Fruit fly (Drosophila melanogaster) whole organism, embryonic: ENCODE results near the gene Rilpl.

Experiments used
- Antp ChIP-seq: fragments of 200-800 bp; sonication (Bioruptor generic); optimal IDR thresholded peaks from 3 replicates; lab custom pipeline; 2016; ENCODE audit warnings: missing biosample characterization, missing genetic modification characterization
- Atf6 ChIP-seq: fragments of 200-800 bp; sonication (Bioruptor generic); IDR thresholded peaks from 2 replicates; pipeline ENCODE4 v1.3.6; 2022; ENCODE audit warnings: missing biosample characterization, missing genetic modification characterization
- B-H1 ChIP-seq: fragments of 200-800 bp; sonication (Bioruptor generic); IDR thresholded peaks from 3 replicates; pipeline ENCODE4 v1.3.6; 2022; ENCODE audit warnings: missing biosample characterization, missing genetic modification characterization
- CG10267 ChIP-seq: fragments of 200-800 bp; sonication (Bioruptor generic); optimal IDR thresholded peaks from 2 replicates; lab custom pipeline; 2018; ENCODE audit warnings: missing biosample characterization, mild to moderate bottlenecking, missing genetic modification characterization, moderate library complexity
- CG11560 ChIP-seq: fragments of 200-800 bp; sonication (Bioruptor generic); IDR thresholded peaks from 3 replicates; pipeline ENCODE4 v1.3.6; 2022; ENCODE audit warnings: missing biosample characterization, missing genetic modification characterization
- CG12071 ChIP-seq: fragments of 200-800 bp; sonication (Bioruptor generic); optimal IDR thresholded peaks from 3 replicates; lab custom pipeline; 2018; ENCODE audit warnings: missing biosample characterization, mild to moderate bottlenecking, missing genetic modification characterization
- CG13287 ChIP-seq: fragments of 200-800 bp; sonication (Bioruptor generic); IDR thresholded peaks from 2 replicates; pipeline ENCODE4 v1.3.6; 2022; ENCODE audit warnings: missing biosample characterization, missing genetic modification characterization; ENCODE audit not compliant: partially characterized antibody
- CG14860 ChIP-seq: fragments of 200-800 bp; sonication (Bioruptor generic); IDR thresholded peaks from 3 replicates; pipeline ENCODE4 v1.3.6; 2022; ENCODE audit warnings: missing biosample characterization, missing genetic modification characterization; ENCODE audit not compliant: partially characterized antibody
- CG17829 ChIP-seq: fragments of 200-800 bp; optimal IDR thresholded peaks from 2 replicates; lab custom pipeline; 2019; ENCODE audit warnings: missing biosample characterization, mild to moderate bottlenecking, missing genetic modification characterization, moderate library complexity
- CG2116 ChIP-seq: fragments of 200-800 bp; sonication (Bioruptor generic); optimal IDR thresholded peaks from 3 replicates; lab custom pipeline; 2018; ENCODE audit warnings: missing biosample characterization, mild to moderate bottlenecking, missing genetic modification characterization
- CG2875 ChIP-seq: fragments of 200-800 bp; sonication (Bioruptor generic); optimal IDR thresholded peaks from 2 replicates; lab custom pipeline; 2017; ENCODE audit warnings: missing biosample characterization, mild to moderate bottlenecking, missing genetic modification characterization, missing genetic modification reagents
- CG3163 ChIP-seq: fragments of 200-800 bp; sonication (Bioruptor generic); optimal IDR thresholded peaks from 3 replicates; lab custom pipeline; 2016; ENCODE audit warnings: missing biosample characterization, missing genetic modification characterization
- CG34224 ChIP-seq: fragments of 200-800 bp; sonication (Bioruptor generic); IDR thresholded peaks from 3 replicates; pipeline ENCODE4 v1.3.6; 2022; ENCODE audit warnings: missing biosample characterization, missing genetic modification characterization; ENCODE audit not compliant: partially characterized antibody
- CG4404 ChIP-seq: fragments of 200-800 bp; sonication (Bioruptor generic); IDR thresholded peaks from 2 replicates; pipeline ENCODE4 v1.3.6; 2022; ENCODE audit warnings: missing biosample characterization, missing genetic modification characterization
- CG6254 ChIP-seq: fragments of 200-800 bp; sonication (Bioruptor generic); optimal IDR thresholded peaks from 3 replicates; lab custom pipeline; 2017; ENCODE audit warnings: mild to moderate bottlenecking, missing biosample characterization, missing genetic modification reagents, missing genetic modification characterization
- CG6765 ChIP-seq: fragments of 200-800 bp; sonication (Bioruptor generic); optimal IDR thresholded peaks from 3 replicates; lab custom pipeline; 2017; ENCODE audit warnings: missing biosample characterization, mild to moderate bottlenecking, missing genetic modification characterization
- CG8944 ChIP-seq: fragments of 200-800 bp; sonication (Bioruptor generic); optimal IDR thresholded peaks from 3 replicates; lab custom pipeline; 2016; ENCODE audit warnings: missing biosample characterization, missing genetic modification characterization
- CG9797 ChIP-seq: fragments of 200-800 bp; sonication (Bioruptor generic); optimal IDR thresholded peaks from 3 replicates; lab custom pipeline; 2018; ENCODE audit warnings: missing biosample characterization, mild to moderate bottlenecking, missing genetic modification characterization
- CoRest ChIP-seq: fragments of 200-800 bp; sonication (Bioruptor generic); optimal IDR thresholded peaks from 3 replicates; lab custom pipeline; 2018; ENCODE audit warnings: missing biosample characterization, mild to moderate bottlenecking, missing genetic modification characterization, moderate library complexity
- Dip2 ChIP-seq: fragments of 200-800 bp; sonication (Bioruptor generic); IDR thresholded peaks from 2 replicates; pipeline ENCODE4 v1.3.6; 2022; ENCODE audit warnings: missing biosample characterization, missing genetic modification characterization
- Dll ChIP-seq: fragments of 200-800 bp; sonication (Bioruptor generic); IDR thresholded peaks from 4 replicates; pipeline ENCODE4 v1.3.6; 2022; ENCODE audit warnings: missing biosample characterization, missing genetic modification characterization; ENCODE audit not compliant: partially characterized antibody
- HLH4C ChIP-seq: fragments of 200-800 bp; sonication (Bioruptor generic); IDR thresholded peaks from 3 replicates; pipeline ENCODE4 v1.3.6; 2022; ENCODE audit warnings: missing biosample characterization, missing genetic modification characterization; ENCODE audit not compliant: partially characterized antibody
- Hmx ChIP-seq: fragments of 200-800 bp; sonication (Bioruptor generic); optimal IDR thresholded peaks from 2 replicates; lab custom pipeline; 2016; ENCODE audit warnings: missing biosample characterization, missing genetic modification characterization
- Lpt ChIP-seq: fragments of >200 bp; optimal IDR thresholded peaks from 2 replicates; lab custom pipeline; 2018; ENCODE audit warnings: missing biosample characterization, missing genetic modification characterization
- Myb ChIP-seq: fragments of 200-800 bp; sonication (Bioruptor generic); optimal IDR thresholded peaks from 2 replicates; lab custom pipeline; 2016; ENCODE audit warnings: missing biosample characterization, missing genetic modification characterization
- NC2β ChIP-seq: fragments of 200-800 bp; sonication (Bioruptor generic); optimal IDR thresholded peaks from 2 replicates; lab custom pipeline; 2016; ENCODE audit warnings: missing biosample characterization, missing genetic modification characterization
- Nf-YC ChIP-seq: fragments of 200-800 bp; optimal IDR thresholded peaks from 3 replicates; lab custom pipeline; 2019; ENCODE audit warnings: missing biosample characterization, mild to moderate bottlenecking, missing genetic modification characterization, moderate library complexity
- Opbp ChIP-seq: fragments of 200-800 bp; sonication (Bioruptor generic); IDR thresholded peaks from 3 replicates; pipeline ENCODE4 v1.3.6; 2022; ENCODE audit warnings: missing biosample characterization, missing genetic modification characterization; ENCODE audit not compliant: partially characterized antibody
- Poxn ChIP-seq: fragments of 200-800 bp; sonication (Bioruptor generic); IDR thresholded peaks from 2 replicates; pipeline ENCODE4 v1.3.6; 2022; ENCODE audit warnings: missing biosample characterization, missing genetic modification characterization
- Scr ChIP-seq: fragments of 200-800 bp; sonication (Bioruptor generic); IDR thresholded peaks from 2 replicates; pipeline ENCODE4 v1.3.6; 2022; ENCODE audit warnings: missing biosample characterization, missing genetic modification characterization; ENCODE audit not compliant: partially characterized antibody
- Sox100B ChIP-seq: fragments of 200-800 bp; sonication (Bioruptor generic); optimal IDR thresholded peaks from 3 replicates; lab custom pipeline; 2018; ENCODE audit warnings: missing biosample characterization, mild to moderate bottlenecking, missing genetic modification characterization
- Trl ChIP-seq, 3 experiments: fragments of >200 bp in 2 of 3; fragments of 200-800 bp in 1 of 3; sonication (Bioruptor generic) in 1 of 3; optimal IDR thresholded peaks; 2 replicates in 1 of 3; 3 replicates in 2 of 3; lab custom pipeline; 2016 to 2017; ENCODE audit warnings: missing biosample characterization in 1 of 3, missing genetic modification characterization in 1 of 3
- YL-1 ChIP-seq: fragments of 200-800 bp; sonication (Bioruptor generic); optimal IDR thresholded peaks from 3 replicates; lab custom pipeline; 2017; ENCODE audit warnings: missing biosample characterization, mild to moderate bottlenecking, missing genetic modification characterization
- amos ChIP-seq: fragments of 200-800 bp; sonication (Bioruptor generic); IDR thresholded peaks from 2 replicates; pipeline ENCODE4 v1.3.6; 2022; ENCODE audit warnings: missing biosample characterization, missing genetic modification characterization; ENCODE audit not compliant: partially characterized antibody
- ase ChIP-seq: fragments of 200-800 bp; sonication (Bioruptor generic); IDR thresholded peaks from 3 replicates; pipeline ENCODE4 v1.3.6; 2022; ENCODE audit warnings: missing biosample characterization, missing genetic modification characterization
- bigmax ChIP-seq: fragments of 200-800 bp; sonication (Bioruptor generic); optimal IDR thresholded peaks from 2 replicates; lab custom pipeline; 2018; ENCODE audit warnings: missing biosample characterization, mild to moderate bottlenecking, missing genetic modification characterization
- chn ChIP-seq: fragments of 200-800 bp; sonication (Bioruptor generic); optimal IDR thresholded peaks from 2 replicates; lab custom pipeline; 2016; ENCODE audit warnings: missing biosample characterization, missing genetic modification characterization
- fru ChIP-seq: fragments of >200 bp; optimal IDR thresholded peaks from 2 replicates; lab custom pipeline; 2017
- her ChIP-seq: fragments of 200-800 bp; sonication (Bioruptor generic); optimal IDR thresholded peaks from 2 replicates; lab custom pipeline; 2016; ENCODE audit warnings: missing biosample characterization, missing genetic modification characterization
- inv ChIP-seq: fragments of 200-800 bp; sonication (Bioruptor generic); IDR thresholded peaks from 2 replicates; pipeline ENCODE4 v1.3.6; 2022; ENCODE audit warnings: missing biosample characterization, missing genetic modification characterization; ENCODE audit not compliant: partially characterized antibody
- jumu ChIP-seq: fragments of 200-800 bp; sonication (Bioruptor generic); optimal IDR thresholded peaks from 3 replicates; lab custom pipeline; 2016; ENCODE audit warnings: missing biosample characterization, missing genetic modification characterization
- mam ChIP-seq: fragments of 200-800 bp; sonication (Bioruptor generic); optimal IDR thresholded peaks from 3 replicates; lab custom pipeline; 2016; ENCODE audit warnings: missing biosample characterization, missing genetic modification characterization
- nerfin-2 ChIP-seq: fragments of 200-800 bp; sonication (Bioruptor generic); IDR thresholded peaks from 2 replicates; pipeline ENCODE4 v1.3.6; 2022; ENCODE audit warnings: missing biosample characterization, missing genetic modification characterization; ENCODE audit not compliant: partially characterized antibody
- pnt ChIP-seq: fragments of 200-800 bp; sonication (Bioruptor generic); optimal IDR thresholded peaks from 3 replicates; lab custom pipeline; 2016; ENCODE audit warnings: missing biosample characterization, missing genetic modification characterization
- schlank ChIP-seq: fragments of 200-800 bp; sonication (Bioruptor generic); optimal IDR thresholded peaks from 2 replicates; lab custom pipeline; 2018; ENCODE audit warnings: missing biosample characterization, mild to moderate bottlenecking, missing genetic modification characterization
- sens ChIP-seq: fragments of 200-800 bp; sonication (Bioruptor generic); peaks from one replicate; lab custom pipeline; 2016; ENCODE audit warnings: missing biosample characterization, missing genetic modification characterization
- stwl ChIP-seq: fragments of 200-800 bp; sonication (Bioruptor generic); optimal IDR thresholded peaks from 3 replicates; lab custom pipeline; 2018; ENCODE audit warnings: missing biosample characterization, mild to moderate bottlenecking, missing genetic modification characterization, moderate library complexity
- sug ChIP-seq: fragments of 200-800 bp; optimal IDR thresholded peaks from 2 replicates; lab custom pipeline; 2019; ENCODE audit warnings: missing biosample characterization, mild to moderate bottlenecking, missing genetic modification characterization, moderate library complexity
- tll ChIP-seq, 2 experiments: fragments of 200-800 bp in 1 of 2; fragments of >200 bp in 1 of 2; sonication (Bioruptor generic) in 1 of 2; optimal IDR thresholded peaks; 2 replicates each; lab custom pipeline; 2017 to 2019; ENCODE audit warnings: missing biosample characterization in 2 of 2, missing genetic modification characterization in 2 of 2, mild to moderate bottlenecking in 1 of 2, moderate library complexity in 1 of 2
- unc-4 ChIP-seq: fragments of 200-800 bp; sonication (Bioruptor generic); IDR thresholded peaks from 2 replicates; pipeline ENCODE4 v1.3.6; 2022; ENCODE audit warnings: missing biosample characterization, missing genetic modification characterization; ENCODE audit not compliant: partially characterized antibody

The Rilpl gene

dm6 chrX:1349255-1349654 is 43.6 kb upstream of the Rilpl start, which contains the start of gene MTPAP (continued):
- TF ChIP-seq schlank (no peak), B-H1 (GFP tag; lab: Robert Waterston, UW) (no peak), chn (GFP tag; lab: Kevin White, UChicago) (no peak), CG3163 (peak; percentile 1), her (GFP tag; lab: Kevin White, UChicago) (peak; percentile 14), Atf6 (peak; percentile 29; the same call in 1 of the 2 replicates), CoRest (tag; lab: Kevin White, UChicago) (peak; percentile 46), Antp (peak; percentile 14), Poxn (GFP tag; lab: Robert Waterston, UW) (no peak), CG34224 (GFP tag; lab: Robert Waterston, UW) (peak; percentile 65; the same call in 2 of the 3 replicates), CG11560 (peak; percentile 53; the same call in 1 of the 3 replicates), Trl (optimal IDR thresholded peaks at IDR 0.05; lab: Kevin White, UChicago) (no peak), Trl (GFP tag; optimal IDR thresholded peaks at IDR 0.05; lab: Kevin White, UChicago) (peak; percentile 17), Dip2 (GFP tag; lab: Robert Waterston, UW) (no peak), HLH4C (GFP tag; lab: Robert Waterston, UW) (peak; percentile 79), nerfin-2 (peak; percentile 66), CG14860 (peak; percentile 78), Scr (peak; percentile 70), CG6254 (GFP tag; lab: Kevin White, UChicago) (no peak), CG13287 (GFP tag; lab: Robert Waterston, UW) (peak; percentile 74), CG9797 (GFP tag; lab: Kevin White, UChicago) (peak; percentile 7), sug (tag; lab: Kevin White, UChicago) (peak; percentile 37), CG17829 (peak; percentile 30), amos (GFP tag; lab: Robert Waterston, UW) (peak; percentile 49; the same call in 1 of the 2 replicates), sens (GFP tag; lab: Kevin White, UChicago) (peak; percentile 81), stwl (tag; lab: Kevin White, UChicago) (peak; percentile 20), inv (GFP tag; lab: Robert Waterston, UW) (peak; percentile 53), Opbp (GFP tag; lab: Robert Waterston, UW) (peak; percentile 61; the same call in 1 of the 3 replicates), Lpt (GFP tag; lab: Kevin White, UChicago) (no peak), CG2116 (peak; percentile 81), bigmax (GFP tag; lab: Kevin White, UChicago) (peak; percentile 99), CG4404 (no peak), Dll (peak; percentile 66), jumu (GFP tag; lab: Kevin White, UChicago) (peak; percentile 30), Hmx (GFP tag; lab: Kevin White, UChicago) (no peak), Nf-YC (tag; lab: Kevin White, UChicago) (peak; percentile 39), fru (lab: Kevin White, UChicago) (no peak), CG8944 (GFP tag; lab: Kevin White, UChicago) (peak; percentile 11), ase (GFP tag; lab: Robert Waterston, UW) (no peak), NC2β (GFP tag; lab: Kevin White, UChicago) (peak; percentile 43), CG12071 (GFP tag; lab: Kevin White, UChicago) (no peak), tll (GFP tag; optimal IDR thresholded peaks at IDR 0.05; lab: Kevin White, UChicago) (peak in 1 of 2 experiments; percentile 6), CG6765 (GFP tag; lab: Kevin White, UChicago) (no peak), CG2875 (GFP tag; lab: Kevin White, UChicago) (no peak), Myb (peak; percentile 69), pnt (GFP tag; lab: Kevin White, UChicago) (no peak), mam (GFP tag; lab: Kevin White, UChicago) (peak; percentile 13), unc-4 (GFP tag; lab: Robert Waterston, UW) (peak; percentile 60), CG10267 (peak; percentile 27), YL-1 (peak; percentile 55), Sox100B (GFP tag; lab: Kevin White, UChicago) (no peak)
